Worm (Caenorhabditis elegans): ENCODE measurements around the gene clec-63.
A peak's percentile ranks its signal among the peaks of the same experiment; 100 is the strongest.

clec-63 gene

DNA sequence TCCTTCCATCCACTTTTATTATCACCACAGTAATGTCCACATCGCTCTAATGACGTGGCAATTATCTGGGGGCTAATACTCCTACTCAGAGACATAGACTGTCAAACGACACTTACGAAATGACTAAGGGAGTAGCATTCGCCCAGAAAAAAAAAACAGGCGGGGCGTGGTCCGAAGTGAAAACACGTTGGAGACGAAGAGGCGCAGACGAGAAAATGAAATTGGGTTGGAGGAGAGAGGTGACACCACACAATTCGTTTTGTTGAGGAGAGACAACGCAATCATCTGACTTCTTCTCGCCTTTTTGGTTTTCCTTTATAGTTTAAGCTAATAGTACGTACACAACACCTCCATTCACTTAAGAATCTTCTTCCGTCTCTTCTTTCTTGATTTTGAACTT, 43.7 kb downstream of the clec-63 start:
- TF ChIP-seq ztf-23 (GFP tag; IDR thresholded peaks at IDR 0.05) (no peak), flt-1 (GFP tag; IDR thresholded peaks at IDR 0.05) (no peak), tab-1 (GFP tag; IDR thresholded peaks at IDR 0.05) (no peak), T22C8.4 (GFP tag; IDR thresholded peaks at IDR 0.05) (no peak), ztf-29 (GFP tag; IDR thresholded peaks at IDR 0.05) (no peak), med-1 (GFP tag; optimal IDR thresholded peaks at IDR 0.05; ENCODE audit: insufficient read depth) (no peak), klf-2 (GFP tag; conservative IDR thresholded peaks at IDR 0.05) (no peak), cog-1 (tag; optimal IDR thresholded peaks at IDR 0.05) (no peak), ref-1 (GFP tag; conservative IDR thresholded peaks at IDR 0.05) (no peak)

DNA sequence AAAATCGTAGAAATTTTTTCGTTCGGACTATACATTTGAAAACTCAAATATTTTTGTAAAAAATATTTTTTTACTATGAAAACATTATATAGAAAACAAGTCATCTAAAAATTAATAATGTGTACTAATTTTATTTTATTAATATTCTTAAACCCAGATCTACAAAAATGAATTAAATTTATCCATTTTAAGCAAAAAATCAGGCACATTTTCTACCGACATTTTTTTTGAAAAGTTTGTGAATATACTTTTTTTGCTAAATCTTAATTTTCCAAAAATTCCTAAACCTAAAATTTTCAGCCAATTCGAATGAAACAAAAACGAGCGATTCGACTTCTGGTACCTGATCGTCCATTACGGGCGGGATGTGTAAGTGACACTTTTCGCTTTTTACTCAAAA, 44.4 kb downstream of the clec-63 start, which contains the start of gene arrd-10:
arrd-10 (plus strand) TSS at position 301 of the 400 bp plus-strand sequence.
- TF ChIP-seq T22C8.4 (GFP tag; IDR thresholded peaks at IDR 0.05) = no peak

DNA sequence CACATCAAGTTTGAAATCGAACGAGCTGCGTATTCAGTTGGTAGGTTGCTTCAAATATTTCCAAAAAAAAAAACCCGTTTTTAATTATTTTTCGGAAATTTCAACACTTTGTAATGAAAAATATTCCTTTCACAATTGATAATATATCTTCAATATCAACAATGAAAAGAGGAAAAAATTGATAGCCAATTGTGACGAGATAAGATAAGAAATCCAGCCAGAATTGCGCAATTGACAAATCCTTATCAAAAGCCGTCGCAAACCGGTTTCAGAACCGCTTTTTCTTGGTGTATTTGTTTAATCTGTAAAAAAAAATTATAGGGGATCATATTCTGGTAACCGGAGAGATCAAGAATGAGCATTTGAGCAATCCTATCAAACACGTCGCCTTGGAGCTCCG, 47.1 kb downstream of the clec-63 start:
- TF ChIP-seq T22C8.4 (GFP tag; IDR thresholded peaks at IDR 0.05) = no peak
- TF ChIP-seq ztf-23 (GFP tag; IDR thresholded peaks at IDR 0.05) = no peak
- TF ChIP-seq cog-1 (tag; optimal IDR thresholded peaks at IDR 0.05) = no peak
- TF ChIP-seq klf-2 (GFP tag; conservative IDR thresholded peaks at IDR 0.05) = no peak
- TF ChIP-seq ref-1 (GFP tag; conservative IDR thresholded peaks at IDR 0.05) = no peak
- no peak for TF ChIP-seq ztf-29 (GFP tag; IDR thresholded peaks at IDR 0.05)
- no peak for TF ChIP-seq flt-1 (GFP tag; IDR thresholded peaks at IDR 0.05)
- TF ChIP-seq med-1 (GFP tag; optimal IDR thresholded peaks at IDR 0.05; ENCODE audit: insufficient read depth) = no peak
- TF ChIP-seq tab-1 (GFP tag; IDR thresholded peaks at IDR 0.05) = no peak

DNA sequence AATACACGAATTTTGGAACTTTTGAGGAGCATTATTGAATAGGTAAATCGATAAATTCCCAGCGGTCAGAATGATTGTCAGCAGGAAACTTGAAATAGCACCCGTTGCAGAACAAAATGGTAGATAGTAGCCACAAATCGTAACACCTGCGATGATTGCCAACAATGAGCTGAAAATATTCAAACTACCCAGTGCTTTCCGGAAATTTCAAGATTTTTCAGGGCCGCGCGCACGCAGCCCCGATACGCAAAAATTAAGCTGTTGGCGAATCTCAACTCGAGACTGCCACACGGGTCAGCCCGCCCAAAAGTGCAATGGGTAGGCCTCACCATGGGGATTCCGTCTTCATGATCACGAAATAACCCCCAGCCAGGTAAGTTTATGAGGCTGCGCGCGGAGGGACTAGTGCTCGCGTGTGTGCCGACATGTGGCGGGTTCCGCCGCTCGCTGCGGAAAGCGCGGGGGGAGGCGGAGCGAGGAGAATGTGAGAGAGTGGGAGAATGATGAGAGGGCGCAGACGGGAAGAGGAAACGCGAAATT, 49.2 kb downstream of the clec-63 start:
- TF ChIP-seq tab-1 (GFP tag; IDR thresholded peaks at IDR 0.05) = peak; percentile 72; the same call in 1 of the 2 replicates
- TF ChIP-seq cog-1 (tag; optimal IDR thresholded peaks at IDR 0.05) = peak; percentile 52
- TF ChIP-seq ztf-23 (GFP tag; IDR thresholded peaks at IDR 0.05) = 0 out of 2 replicates have a peak, but pooled peaks have one; percentile 37
- peak; percentile 49; the same call in 1 of the 2 replicates for TF ChIP-seq ztf-29 (GFP tag; IDR thresholded peaks at IDR 0.05)
- TF ChIP-seq med-1 (GFP tag; optimal IDR thresholded peaks at IDR 0.05; ENCODE audit: insufficient read depth) = no peak
- 0 out of 2 replicates have a peak, but pooled peaks have one; percentile 56 for TF ChIP-seq klf-2 (GFP tag; conservative IDR thresholded peaks at IDR 0.05)
- 0 out of 2 replicates have a peak, but pooled peaks have one; percentile 48 for TF ChIP-seq ref-1 (GFP tag; conservative IDR thresholded peaks at IDR 0.05)
- no peak; the same call in 1 of the 2 replicates for TF ChIP-seq T22C8.4 (GFP tag; IDR thresholded peaks at IDR 0.05)
- peak; percentile 88 for TF ChIP-seq flt-1 (GFP tag; IDR thresholded peaks at IDR 0.05)

Measured in whole organism, midembryonic.